Worm (Caenorhabditis elegans) whole organism, midembryonic: ENCODE measurements around the gene ZC374.2.

Experiments used
- T22C8.4 ChIP-seq: fragments of 200-800 bp; sonication (Bioruptor generic); IDR thresholded peaks from 2 replicates; pipeline ENCODE4 v1.3.6; 2022; ENCODE audit warnings: missing genetic modification characterization, missing compliant biosample characterization
- cog-1 ChIP-seq: sonication (generic microtip); optimal IDR thresholded peaks from 2 replicates; lab custom pipeline; 2016; ENCODE audit warnings: missing genetic modification characterization, missing compliant biosample characterization
- flt-1 ChIP-seq: fragments of 200-800 bp; sonication (Bioruptor generic); IDR thresholded peaks from 2 replicates; pipeline ENCODE4 v1.3.6; 2022; ENCODE audit warnings: missing genetic modification characterization, missing compliant biosample characterization
- klf-2 ChIP-seq: fragments of 200-800 bp; sonication (Bioruptor generic); conservative IDR thresholded peaks from 2 replicates; pipeline ENCODE4 v1.3.6; 2022; ENCODE audit warnings: missing genetic modification reagents, missing genetic modification characterization, missing compliant biosample characterization
- med-1 ChIP-seq: sonication (generic microtip); optimal IDR thresholded peaks from 2 replicates; lab custom pipeline; 2017; ENCODE audit warnings: missing genetic modification characterization, mild to moderate bottlenecking, missing compliant biosample characterization, antibody characterized with exemption, missing genetic modification reagents; ENCODE audit not compliant: insufficient read depth
- ref-1 ChIP-seq: fragments of 200-800 bp; sonication (Bioruptor generic); conservative IDR thresholded peaks from 2 replicates; pipeline ENCODE4 v1.3.6; 2022; ENCODE audit warnings: missing genetic modification reagents, missing genetic modification characterization, missing compliant biosample characterization
- tab-1 ChIP-seq: fragments of 200-800 bp; sonication (Bioruptor generic); IDR thresholded peaks from 2 replicates; pipeline ENCODE4 v1.3.6; 2022; ENCODE audit warnings: missing genetic modification characterization, missing compliant biosample characterization
- ztf-23 ChIP-seq: fragments of 200-800 bp; sonication (Bioruptor generic); IDR thresholded peaks from 2 replicates; pipeline ENCODE4 v1.3.6; 2022; ENCODE audit warnings: missing genetic modification reagents, missing genetic modification characterization, missing compliant biosample characterization
- ztf-29 ChIP-seq: fragments of 200-800 bp; sonication (Bioruptor generic); IDR thresholded peaks from 2 replicates; pipeline ENCODE4 v1.3.6; 2022; ENCODE audit warnings: missing genetic modification reagents, missing genetic modification characterization, missing compliant biosample characterization

The ZC374.2 gene

ce11 chrX:10054410-10054800 lies 7.2 kb upstream of the ZC374.2 start:
- no peak for TF ChIP-seq klf-2 (GFP tag; lab: Robert Waterston, UW)
- no peak for TF ChIP-seq ztf-29 (GFP tag; lab: Robert Waterston, UW)
- TF ChIP-seq ztf-23 (GFP tag; lab: Robert Waterston, UW): no peak
- no peak for TF ChIP-seq ref-1 (GFP tag; lab: Robert Waterston, UW)
- no peak for TF ChIP-seq med-1 (GFP tag; lab: Kevin White, UChicago)

DNA sequence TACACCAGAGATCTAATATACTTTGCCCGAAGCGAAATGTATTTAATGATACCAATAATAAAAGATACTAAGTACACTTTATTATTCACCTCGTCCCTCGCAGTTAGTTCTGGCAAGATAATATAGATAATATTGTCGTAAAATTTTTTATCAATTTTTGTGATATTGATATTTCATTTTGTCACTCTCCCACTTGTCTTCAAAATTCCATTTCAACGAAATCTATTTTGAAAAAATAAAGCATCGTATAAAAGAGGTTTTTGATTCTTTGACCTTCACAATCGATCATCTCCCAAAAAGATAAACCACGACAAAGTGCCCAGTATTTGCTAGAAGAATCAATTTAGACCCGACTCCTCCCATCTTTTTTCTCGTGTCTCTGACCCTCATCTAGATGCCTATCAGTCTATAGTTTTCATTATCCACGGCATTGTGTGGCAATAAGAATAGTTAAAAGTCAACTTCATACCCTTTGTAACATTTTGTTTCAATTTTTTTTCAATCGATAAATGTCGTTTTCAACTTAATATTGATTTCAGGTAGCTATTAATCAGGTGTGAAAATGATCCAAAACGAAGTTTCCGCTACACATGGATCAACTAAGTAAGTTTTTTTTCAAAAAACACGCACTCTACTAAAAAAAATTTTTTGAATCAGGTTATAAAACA lies 6.7 kb upstream of the ZC374.2 start, which contains the start of gene cbs-1:
TSS of gene cbs-1 (plus strand) at position 534 of the 668 bp plus-strand sequence.
- TF ChIP-seq klf-2 (GFP tag; lab: Robert Waterston, UW): no peak
- no peak for TF ChIP-seq flt-1 (GFP tag; lab: Robert Waterston, UW)
- no peak for TF ChIP-seq med-1 (GFP tag; lab: Kevin White, UChicago)
- TF ChIP-seq tab-1 (GFP tag; lab: Robert Waterston, UW): no peak
- TF ChIP-seq ref-1 (GFP tag; lab: Robert Waterston, UW): no peak
- TF ChIP-seq T22C8.4: no peak
- no peak for TF ChIP-seq ztf-29 (GFP tag; lab: Robert Waterston, UW)

DNA sequence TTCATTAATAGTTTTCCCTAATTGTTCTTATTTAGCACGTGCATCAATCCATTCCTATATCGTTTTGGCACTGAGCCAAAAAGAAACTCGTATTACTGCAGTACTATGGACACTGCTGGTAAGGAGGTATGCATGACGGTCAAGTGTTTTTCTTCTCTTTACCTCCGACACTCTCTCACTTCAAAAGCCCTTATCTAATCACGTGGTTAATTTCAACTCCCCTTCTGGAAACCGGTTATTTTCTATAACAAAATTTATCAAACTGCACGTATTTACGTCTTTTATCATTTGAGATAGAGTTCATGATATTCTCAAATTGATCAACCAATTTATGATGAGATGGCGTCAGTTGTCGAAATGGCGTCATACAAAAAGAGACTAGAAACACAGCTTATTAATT lies 4.4 kb upstream of the ZC374.2 start:
- TF ChIP-seq klf-2 (GFP tag; lab: Robert Waterston, UW): no peak
- no peak for TF ChIP-seq cog-1 (tag; lab: Kevin White, UChicago)
- TF ChIP-seq T22C8.4: no peak
- TF ChIP-seq ref-1 (GFP tag; lab: Robert Waterston, UW): no peak
- no peak for TF ChIP-seq med-1 (GFP tag; lab: Kevin White, UChicago)
- no peak for TF ChIP-seq ztf-23 (GFP tag; lab: Robert Waterston, UW)
- TF ChIP-seq flt-1 (GFP tag; lab: Robert Waterston, UW): no peak
- TF ChIP-seq tab-1 (GFP tag; lab: Robert Waterston, UW): no peak
- no peak for TF ChIP-seq ztf-29 (GFP tag; lab: Robert Waterston, UW)

DNA sequence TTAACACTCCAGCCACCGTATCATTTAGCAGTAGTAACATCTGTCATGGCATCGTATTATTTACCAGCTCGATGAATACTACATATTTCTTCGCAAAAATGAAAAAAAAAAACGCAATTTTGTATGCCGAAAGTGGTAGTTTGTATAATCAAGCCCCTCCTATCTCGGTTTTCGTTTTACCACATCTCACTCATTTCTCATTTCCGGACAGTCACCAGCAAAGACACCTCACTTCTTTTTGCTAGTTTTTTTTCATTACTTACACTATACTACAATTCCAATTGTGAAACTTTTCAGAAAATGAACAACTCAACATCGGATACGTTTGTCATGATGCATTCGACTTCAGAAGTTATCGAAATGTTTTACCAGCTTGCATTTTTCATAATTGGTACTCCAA lies 1.9 kb upstream of the ZC374.2 start, which contains the start of gene gnrr-3:
TSS of gene gnrr-3 (plus strand) at position 301 of the 400 bp plus-strand sequence.
- no peak for TF ChIP-seq ztf-23 (GFP tag; lab: Robert Waterston, UW)
- TF ChIP-seq flt-1 (GFP tag; lab: Robert Waterston, UW): no peak
- TF ChIP-seq ref-1 (GFP tag; lab: Robert Waterston, UW): no peak
- TF ChIP-seq klf-2 (GFP tag; lab: Robert Waterston, UW): no peak
- TF ChIP-seq cog-1 (tag; lab: Kevin White, UChicago): no peak
- TF ChIP-seq ztf-29 (GFP tag; lab: Robert Waterston, UW): no peak
- no peak for TF ChIP-seq tab-1 (GFP tag; lab: Robert Waterston, UW)
- TF ChIP-seq T22C8.4: no peak
- no peak for TF ChIP-seq med-1 (GFP tag; lab: Kevin White, UChicago)

- no peak for TF ChIP-seq ztf-29 (GFP tag; lab: Robert Waterston, UW)
- no peak for TF ChIP-seq klf-2 (GFP tag; lab: Robert Waterston, UW)
- TF ChIP-seq cog-1 (tag; lab: Kevin White, UChicago): no peak
- TF ChIP-seq med-1 (GFP tag; lab: Kevin White, UChicago): no peak
- TF ChIP-seq ztf-23 (GFP tag; lab: Robert Waterston, UW): no peak
- TF ChIP-seq flt-1 (GFP tag; lab: Robert Waterston, UW): no peak
- TF ChIP-seq T22C8.4: no peak
- no peak for TF ChIP-seq tab-1 (GFP tag; lab: Robert Waterston, UW)
- no peak for TF ChIP-seq ref-1 (GFP tag; lab: Robert Waterston, UW)
Measured at ce11 chrX:10044473-10044872, 2.8 kb downstream of the ZC374.2 start.

DNA sequence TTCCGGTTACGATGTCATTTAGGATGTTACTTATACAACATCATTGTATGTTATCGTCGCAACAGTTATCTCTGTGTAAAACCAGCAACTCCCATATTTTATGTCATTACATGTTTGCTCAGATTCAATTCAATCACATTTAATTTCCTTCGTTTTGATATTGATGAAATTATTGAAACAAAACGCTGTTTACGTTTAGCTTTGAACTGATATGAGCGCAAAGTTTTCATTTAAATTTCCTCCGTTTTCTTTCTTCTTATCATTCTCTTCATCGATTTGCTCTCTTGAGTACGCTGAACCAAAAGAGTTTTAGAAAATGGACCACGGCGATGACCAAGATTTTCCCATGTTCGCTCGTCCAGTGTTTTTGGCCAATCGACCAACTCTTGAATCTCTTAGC lies 16.4 kb downstream of the ZC374.2 start, which contains the start of gene sek-6:
TSS of gene sek-6 (plus strand) at position 315 of the 400 bp plus-strand sequence.
- TF ChIP-seq ztf-29 (GFP tag; lab: Robert Waterston, UW) (no peak), T22C8.4 (no peak), ztf-23 (GFP tag; lab: Robert Waterston, UW) (no peak), cog-1 (tag; lab: Kevin White, UChicago) (no peak), med-1 (GFP tag; lab: Kevin White, UChicago) (no peak), klf-2 (GFP tag; lab: Robert Waterston, UW) (no peak), ref-1 (GFP tag; lab: Robert Waterston, UW) (no peak), tab-1 (GFP tag; lab: Robert Waterston, UW) (no peak), flt-1 (GFP tag; lab: Robert Waterston, UW) (no peak)

DNA sequence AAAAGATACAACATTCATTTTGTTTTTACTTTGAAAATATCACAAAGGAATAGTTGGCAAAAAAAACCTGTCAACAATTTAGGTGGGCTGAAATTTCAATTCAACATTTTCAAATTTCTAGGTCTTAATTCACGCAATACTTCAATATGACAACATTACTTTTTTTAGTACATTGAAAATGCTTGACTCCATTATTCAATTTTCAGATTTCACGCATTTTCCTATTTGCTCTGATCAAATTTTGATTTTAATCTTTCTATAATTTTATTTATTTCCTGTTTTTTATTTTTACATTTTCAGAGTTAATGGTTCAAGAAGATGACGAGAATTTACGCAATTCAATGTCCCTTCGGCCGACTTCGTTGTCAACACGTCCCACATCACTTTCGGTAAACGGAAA lies 19.7 kb downstream of the ZC374.2 start, which contains the start of gene mkk-4:
TSS of gene mkk-4 (plus strand) at position 301 of the 400 bp plus-strand sequence.
- no peak for TF ChIP-seq med-1 (GFP tag; lab: Kevin White, UChicago)

DNA sequence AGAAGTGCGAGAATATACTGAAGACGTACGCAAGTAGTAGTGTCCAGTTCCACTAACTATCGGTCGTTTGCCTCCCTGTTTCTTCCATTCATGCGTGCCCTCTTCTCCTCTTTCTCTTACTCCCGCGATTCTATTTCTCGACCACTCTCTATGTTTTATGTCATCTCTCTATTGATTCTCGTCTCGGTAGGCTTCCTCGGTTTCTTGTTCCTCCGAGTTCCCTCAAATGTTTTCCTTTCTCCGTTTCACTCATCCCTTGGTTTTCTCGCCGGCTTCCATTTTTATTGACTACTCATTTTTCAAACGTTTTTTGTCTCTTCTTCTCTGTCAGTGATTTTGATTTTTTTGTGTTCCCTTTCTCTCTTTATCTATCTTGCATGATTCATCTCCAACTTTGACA lies 20.9 kb downstream of the ZC374.2 start:
- TF ChIP-seq ztf-23 (GFP tag; lab: Robert Waterston, UW) (no peak), ref-1 (GFP tag; lab: Robert Waterston, UW) (no peak), cog-1 (tag; lab: Kevin White, UChicago) (no peak), flt-1 (GFP tag; lab: Robert Waterston, UW) (no peak; the same call in 1 of the 2 replicates), T22C8.4 (no peak), klf-2 (GFP tag; lab: Robert Waterston, UW) (no peak), med-1 (GFP tag; lab: Kevin White, UChicago) (no peak), ztf-29 (GFP tag; lab: Robert Waterston, UW) (no peak), tab-1 (GFP tag; lab: Robert Waterston, UW) (no peak)

DNA sequence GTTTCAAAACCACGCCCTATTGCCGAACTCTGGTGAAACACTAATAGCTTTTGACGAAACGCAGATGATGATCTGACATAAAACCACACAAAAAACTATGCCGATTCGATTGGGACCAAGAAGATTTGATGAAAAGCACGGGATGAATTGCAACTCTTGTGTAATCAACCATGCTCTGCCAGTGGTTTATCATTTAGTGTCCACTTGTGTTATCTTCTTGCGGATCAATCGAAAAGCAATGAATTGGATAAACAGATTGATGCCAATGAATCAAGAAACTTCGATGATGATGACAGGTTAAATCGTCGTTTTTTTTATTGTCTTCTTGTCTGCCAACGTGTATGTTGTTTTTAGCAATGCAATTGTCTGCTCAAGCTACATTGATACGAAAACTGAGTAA lies 25.2 kb downstream of the ZC374.2 start, which contains the start of gene F42G10.1:
TSS of gene F42G10.1 (minus strand) at position 151 of the 400 bp plus-strand sequence.
- TF ChIP-seq flt-1 (GFP tag; lab: Robert Waterston, UW) (no peak), klf-2 (GFP tag; lab: Robert Waterston, UW) (no peak), ref-1 (GFP tag; lab: Robert Waterston, UW) (no peak), med-1 (GFP tag; lab: Kevin White, UChicago) (no peak), T22C8.4 (no peak), ztf-29 (GFP tag; lab: Robert Waterston, UW) (no peak), cog-1 (tag; lab: Kevin White, UChicago) (no peak), tab-1 (GFP tag; lab: Robert Waterston, UW) (no peak), ztf-23 (GFP tag; lab: Robert Waterston, UW) (no peak)
